Fruit fly (Drosophila melanogaster) Kc167 (cell line): ENCODE results near the gene snz.

Experiments used
- h ChIP-seq: fragments of >200 bp; optimal IDR thresholded peaks from 3 replicates; lab custom pipeline; 2018; ENCODE audit warnings: missing external identifiers
- psq ChIP-seq: fragments of >200 bp; optimal IDR thresholded peaks from 2 replicates; lab custom pipeline; 2017; ENCODE audit warnings: missing external identifiers

DNA sequence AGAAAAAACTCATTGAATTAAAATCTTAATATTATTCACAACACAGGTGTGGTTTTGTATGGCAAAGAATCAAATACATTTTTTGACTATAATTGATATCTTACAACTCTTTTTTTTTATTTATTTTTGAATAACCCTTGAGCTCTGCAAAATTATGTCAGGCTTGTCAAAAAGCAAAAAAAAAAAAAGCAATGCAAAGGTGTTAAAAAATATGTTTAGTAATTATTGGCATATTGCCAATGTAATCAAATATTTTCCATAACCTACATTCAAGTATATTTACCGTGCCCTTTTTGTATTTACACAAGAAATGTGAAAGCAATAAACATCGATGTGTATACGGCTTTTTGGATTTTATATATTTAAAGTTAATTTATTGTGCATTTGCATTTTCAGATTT is 37.8 kb upstream of the snz start, which contains the start of gene Ir7c:
- no peak for TF ChIP-seq psq
- no peak for TF ChIP-seq h (lab: Kevin White, UChicago)
